Worm (Caenorhabditis elegans): ENCODE results near the gene K12H6.5.
"Not testable (repeated sequence)": the region's sequence is repeated elsewhere in the genome, so short reads cannot be mapped to it uniquely, and the experiment has no call there.

Gene K12H6.5

DNA sequence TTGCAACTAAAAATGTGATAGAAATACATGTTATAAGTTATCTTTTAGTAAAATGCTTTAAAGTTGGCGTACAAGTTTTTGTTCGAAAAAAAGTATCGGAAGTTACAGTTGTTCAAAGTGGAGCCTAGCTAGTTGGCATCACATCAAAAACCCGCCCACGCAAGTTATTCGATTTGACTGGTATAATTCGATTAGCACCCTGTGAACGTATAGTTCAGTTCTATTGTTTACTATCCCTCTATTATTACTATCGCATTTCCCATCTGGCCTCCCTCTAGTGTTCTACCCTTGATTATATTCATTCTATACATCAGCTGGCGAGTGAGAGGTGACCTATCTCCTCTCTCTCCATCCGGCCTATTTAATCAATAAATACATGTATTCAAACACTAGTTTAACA is 13.0 kb upstream of the K12H6.5 start, which contains the start of gene Y110A2AL.4:
Gene Y110A2AL.4, plus strand, starts transcription at position 301 of the 400 bp plus-strand sequence.
- TF ChIP-seq ztf-11 (tag; optimal IDR thresholded peaks at IDR 0.05); grh-1 (GFP tag; IDR thresholded peaks at IDR 0.05); unc-130 (tag; optimal IDR thresholded peaks at IDR 0.05): not testable (repeated sequence)

DNA sequence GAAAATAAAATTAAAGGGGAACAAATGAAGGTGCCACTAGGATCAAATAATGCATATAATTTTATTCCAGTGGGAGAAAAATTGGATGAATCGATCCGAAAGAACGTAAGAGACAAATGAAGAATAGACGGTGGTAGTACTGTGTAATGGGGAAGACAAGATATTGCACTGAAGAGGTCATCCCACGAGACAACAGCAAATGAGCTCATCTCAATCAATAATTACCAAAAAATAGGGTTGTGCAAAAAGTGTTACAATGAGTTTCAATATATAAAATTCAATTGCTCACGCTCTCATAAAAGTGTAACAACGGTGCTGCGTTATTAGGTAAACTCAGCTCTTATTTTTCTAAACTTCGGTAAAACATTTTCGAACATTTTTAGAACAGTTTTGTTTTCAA is 10.9 kb upstream of the K12H6.5 start, which contains the start of gene K12H6.7:
Gene K12H6.7, minus strand, starts transcription at position 101 of the 400 bp plus-strand sequence.
- TF ChIP-seq nhr-47 (tag; optimal IDR thresholded peaks at IDR 0.05) (no peak), vab-15 (tag; optimal IDR thresholded peaks at IDR 0.05) (no peak), nhr-28 (tag; optimal IDR thresholded peaks at IDR 0.05) (no peak), lin-35 (GFP tag; optimal IDR thresholded peaks at IDR 0.05) (no peak), dsc-1 (tag; optimal IDR thresholded peaks at IDR 0.05) (no peak), lin-13 (GFP tag; optimal IDR thresholded peaks at IDR 0.05) (no peak), lir-3 (tag; optimal IDR thresholded peaks at IDR 0.05; ENCODE audit: poor library complexity) (no peak), ceh-63 (GFP tag; optimal IDR thresholded peaks at IDR 0.05) (no peak), tbx-2 (tag; optimal IDR thresholded peaks at IDR 0.05) (no peak), efl-3 (GFP tag; optimal IDR thresholded peaks at IDR 0.05) (no peak), hpl-2 (GFP tag; optimal IDR thresholded peaks at IDR 0.05) (no peak), zag-1 (tag; optimal IDR thresholded peaks at IDR 0.05) (no peak), elt-2 (tag; optimal IDR thresholded peaks at IDR 0.05) (no peak), egl-27 (tag; optimal IDR thresholded peaks at IDR 0.05) (no peak), nhr-71 (tag; optimal IDR thresholded peaks at IDR 0.05) (no peak), mab-9 (GFP tag; IDR thresholded peaks at IDR 0.05) (no peak), C16A3.4 (tag; optimal IDR thresholded peaks at IDR 0.05) (no peak), fos-1 (tag; optimal IDR thresholded peaks at IDR 0.05) (no peak), mef-2 (tag; optimal IDR thresholded peaks at IDR 0.05) (no peak)

DNA sequence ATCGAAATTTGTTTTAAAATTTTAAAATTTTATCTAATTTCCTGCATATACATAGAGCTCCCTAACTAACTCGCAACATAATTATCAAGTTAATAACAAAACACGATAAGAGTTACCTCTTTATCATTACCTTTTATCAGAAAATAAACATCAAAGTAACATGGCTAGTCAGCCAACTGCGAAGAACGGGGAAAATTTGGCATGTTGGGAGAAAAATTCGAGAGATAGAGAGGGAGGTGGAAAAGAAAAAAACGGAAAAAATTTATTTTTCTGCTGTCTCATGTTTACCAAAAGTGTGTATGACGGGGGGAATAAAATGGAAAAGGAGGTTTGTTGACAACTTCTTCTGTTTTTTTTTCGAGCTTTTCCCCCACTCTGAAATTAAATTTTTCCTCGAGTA is 8.1 kb upstream of the K12H6.5 start:
- no peak for TF ChIP-seq unc-86 (tag; optimal IDR thresholded peaks at IDR 0.05)
- TF ChIP-seq mdl-1 (tag; optimal IDR thresholded peaks at IDR 0.05), result no peak
- peak; percentile 20 for TF ChIP-seq nhr-20 (tag; optimal IDR thresholded peaks at IDR 0.05)
- no peak for TF ChIP-seq pax-3 (tag; optimal IDR thresholded peaks at IDR 0.05)
- TF ChIP-seq egl-27 (tag; optimal IDR thresholded peaks at IDR 0.05), result no peak
- TF ChIP-seq nhr-85 (tag), result no peak
- TF ChIP-seq snpc-4 (tag; optimal IDR thresholded peaks at IDR 0.05), result no peak
- TF ChIP-seq nhr-28 (tag; optimal IDR thresholded peaks at IDR 0.05), result no peak
- no peak for TF ChIP-seq fkh-8 (tag; optimal IDR thresholded peaks at IDR 0.05)
- TF ChIP-seq unc-30 (tag; optimal IDR thresholded peaks at IDR 0.05), result no peak
- TF ChIP-seq ztf-11 (tag; optimal IDR thresholded peaks at IDR 0.05), result no peak
- TF ChIP-seq blmp-1 (tag; optimal IDR thresholded peaks at IDR 0.05), result peak; percentile 0
- TF ChIP-seq dpl-1 (GFP tag; optimal IDR thresholded peaks at IDR 0.05), result peak in 1 of 3 experiments; percentile 4
- no peak for TF ChIP-seq efl-1 (optimal IDR thresholded peaks at IDR 0.05)
- peak in 1 of 2 experiments; percentile 77 for TF ChIP-seq efl-1 (GFP tag; optimal IDR thresholded peaks at IDR 0.05 in 1 of 2)
- TF ChIP-seq elt-3 (tag; optimal IDR thresholded peaks at IDR 0.05), result peak in 1 of 6 experiments; percentile 53
- peak; percentile 83 for TF ChIP-seq elt-2 (tag; optimal IDR thresholded peaks at IDR 0.05)
- TF ChIP-seq lin-35 (GFP tag; optimal IDR thresholded peaks at IDR 0.05), result peak in 1 of 2 experiments; percentile 44

DNA sequence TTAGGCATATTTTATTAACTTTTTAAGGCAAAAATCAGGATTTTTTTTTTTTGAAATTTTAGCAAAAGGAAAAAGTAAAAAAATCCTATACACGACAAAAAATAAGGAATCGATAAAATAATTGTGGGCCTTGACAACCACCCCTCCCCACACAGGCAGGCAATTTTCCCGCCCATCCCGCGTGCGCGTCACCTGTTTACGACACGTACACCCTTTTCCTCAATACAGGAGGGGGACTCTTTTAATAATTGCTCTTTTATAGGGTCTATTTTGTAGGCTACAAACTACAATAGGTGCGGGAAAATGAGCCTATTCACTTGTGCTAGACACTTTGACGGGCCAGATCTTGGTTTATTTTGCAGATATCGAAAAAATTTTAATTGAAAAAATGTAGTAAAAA is 6.6 kb upstream of the K12H6.5 start:
- TF ChIP-seq efl-3 (GFP tag; optimal IDR thresholded peaks at IDR 0.05), result no peak
- TF ChIP-seq aha-1 (tag; optimal IDR thresholded peaks at IDR 0.05), result no peak
- peak; percentile 27 for TF ChIP-seq nhr-85 (tag)
- TF ChIP-seq rnt-1 (tag; optimal IDR thresholded peaks at IDR 0.05), result peak; percentile 13
